Fruit fly (Drosophila melanogaster): ENCODE data around the gene CG3792.
A peak's percentile ranks its signal among the peaks of the same experiment; 100 is the strongest.

CG3792 gene

DNA sequence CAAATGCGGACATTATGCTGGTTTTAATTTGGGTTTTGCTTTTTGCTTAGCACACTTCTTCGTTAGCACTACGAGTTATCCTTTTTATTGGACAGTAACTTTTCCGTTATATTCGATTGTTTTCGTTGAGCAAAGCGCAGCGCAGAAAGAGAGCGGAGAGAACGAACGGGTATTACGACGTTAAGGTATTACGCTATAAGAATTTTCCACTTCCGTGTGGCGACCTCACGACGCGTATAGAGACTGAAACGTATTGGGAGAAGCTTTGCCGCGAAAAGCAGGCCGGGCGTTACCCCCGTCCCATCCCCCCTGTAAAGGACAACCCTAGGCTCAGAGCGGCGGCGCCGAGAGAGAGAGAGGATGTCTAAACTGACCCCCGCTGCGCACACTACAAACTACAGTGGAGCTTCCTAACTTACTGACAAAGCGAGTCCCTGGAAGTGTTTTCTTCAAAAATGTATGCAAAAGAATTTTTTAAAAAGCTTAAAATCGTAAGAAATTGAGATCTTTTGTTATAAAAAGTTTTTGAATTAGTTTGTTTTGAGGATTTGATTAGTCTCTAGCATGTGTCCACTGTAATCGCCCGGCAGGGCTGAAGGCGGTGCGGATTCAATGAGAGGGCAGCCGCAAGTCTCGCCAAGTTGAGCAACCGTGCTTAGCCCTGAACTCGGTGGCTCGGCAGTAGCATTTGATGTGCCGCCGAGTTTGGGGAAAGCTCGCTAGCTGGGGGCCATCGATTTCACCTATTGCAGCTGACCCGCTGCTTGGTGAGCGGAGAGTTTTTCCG lies 27.8 kb downstream of the CG3792 start (continued):
- TF ChIP-seq lab (GFP tag; optimal IDR thresholded peaks at IDR 0.05) (peak; percentile 99), ci (GFP tag; IDR thresholded peaks at IDR 0.05) (peak; percentile 97), ro (GFP tag; IDR thresholded peaks at IDR 0.05) (peak; percentile 88), CG7372 (GFP tag; IDR thresholded peaks at IDR 0.05) (peak; percentile 94), aop (GFP tag; IDR thresholded peaks at IDR 0.05) (peak; percentile 84), CG17385 (GFP tag; optimal IDR thresholded peaks at IDR 0.05) (peak; percentile 91), Sox102F (GFP tag; optimal IDR thresholded peaks at IDR 0.05) (peak; percentile 94), CG3281 (GFP tag; optimal IDR thresholded peaks at IDR 0.05) (peak; percentile 95), CG11456 (GFP tag; IDR thresholded peaks at IDR 0.05) (peak; percentile 96), CG4730 (GFP tag; IDR thresholded peaks at IDR 0.05) (peak; percentile 94), Hand (GFP tag; optimal IDR thresholded peaks at IDR 0.05) (peak; percentile 98), eyg (GFP tag; optimal IDR thresholded peaks at IDR 0.05) (peak; percentile 93), D (optimal IDR thresholded peaks at IDR 0.05) (no peak), D (GFP tag; optimal IDR thresholded peaks at IDR 0.05) (peak; percentile 87), ssp (GFP tag; IDR thresholded peaks at IDR 0.05) (peak; percentile 89), dimm (GFP tag; IDR thresholded peaks at IDR 0.05) (peak; percentile 90), bab2 (GFP tag; optimal IDR thresholded peaks at IDR 0.05) (peak; percentile 96), CG1233 (GFP tag; optimal IDR thresholded peaks at IDR 0.05) (peak; percentile 93), toy (GFP tag; IDR thresholded peaks at IDR 0.05) (peak; percentile 82), rib (GFP tag; IDR thresholded peaks at IDR 0.05) (peak; percentile 95), psq (GFP tag; optimal IDR thresholded peaks at IDR 0.05) (peak; percentile 74), wek (GFP tag; optimal IDR thresholded peaks at IDR 0.05) (peak; percentile 44), h (optimal IDR thresholded peaks at IDR 0.05) (no peak), CG15269 (tag; optimal IDR thresholded peaks at IDR 0.05) (peak; percentile 96), CG17361 (GFP tag; IDR thresholded peaks at IDR 0.05) (peak; percentile 92), insv (GFP tag; optimal IDR thresholded peaks at IDR 0.05) (peak; percentile 9 to 58), CG13424 (tag; optimal IDR thresholded peaks at IDR 0.05) (peak; percentile 95), CG10565 (GFP tag; optimal IDR thresholded peaks at IDR 0.05) (peak; percentile 62), schlank (tag; optimal IDR thresholded peaks at IDR 0.05) (peak; percentile 94), hkb (optimal IDR thresholded peaks at IDR 0.05) (no peak), hkb (GFP tag; IDR thresholded peaks at IDR 0.05) (peak; percentile 97), fu2 (GFP tag; optimal IDR thresholded peaks at IDR 0.05) (peak; percentile 95), CG18262 (tag; optimal IDR thresholded peaks at IDR 0.05) (peak; percentile 90), CG18011 (GFP tag; optimal IDR thresholded peaks at IDR 0.05) (peak; percentile 82), Oli (tag; optimal IDR thresholded peaks at IDR 0.05) (peak; percentile 93), gce (GFP tag; IDR thresholded peaks at IDR 0.05) (peak; percentile 95), CG9727 (GFP tag; optimal IDR thresholded peaks at IDR 0.05) (peak; percentile 93), jigr1 (GFP tag; IDR thresholded peaks at IDR 0.05) (peak; percentile 91), CG14667 (GFP tag; IDR thresholded peaks at IDR 0.05) (peak; percentile 95), zen (tag; optimal IDR thresholded peaks at IDR 0.05) (peak; percentile 88), sens (GFP tag) (peak; percentile 99), Xbp1 (GFP tag; optimal IDR thresholded peaks at IDR 0.05) (peak; percentile 96), C15 (GFP tag; IDR thresholded peaks at IDR 0.05) (peak; percentile 89), CG10431 (GFP tag; optimal IDR thresholded peaks at IDR 0.05) (peak; percentile 65), Bgb (GFP tag; IDR thresholded peaks at IDR 0.05; ENCODE audit: partially characterized antibody) (no peak), CG10274 (GFP tag; optimal IDR thresholded peaks at IDR 0.05) (peak; percentile 78), CG6765 (GFP tag; optimal IDR thresholded peaks at IDR 0.05) (peak; percentile 86), CG8281 (tag; optimal IDR thresholded peaks at IDR 0.05) (peak; percentile 84), fd64A (GFP tag; optimal IDR thresholded peaks at IDR 0.05) (peak; percentile 71), Awh (GFP tag; IDR thresholded peaks at IDR 0.05) (peak; percentile 96)
